Fruit fly (Drosophila melanogaster) whole organism, prepupa: ENCODE data around the gene mRpL55.

Experiments
- CG3919 ChIP-seq: fragments of 200-800 bp; sonication (Bioruptor generic); optimal IDR thresholded peaks from 3 replicates; lab custom pipeline; 2016; ENCODE audit warnings: missing biosample characterization, missing genetic modification characterization
- CG8632 ChIP-seq: fragments of 200-800 bp; sonication (Bioruptor generic); optimal IDR thresholded peaks from 3 replicates; lab custom pipeline; 2016; ENCODE audit warnings: missing biosample characterization, missing genetic modification characterization
- Eip93F ChIP-seq: fragments of 200-800 bp; sonication (Bioruptor generic); optimal IDR thresholded peaks from 2 replicates; lab custom pipeline; 2016; ENCODE audit warnings: missing biosample characterization, mild to moderate bottlenecking, missing genetic modification characterization
- Gug ChIP-seq: fragments of 200-800 bp; sonication (Bioruptor generic); IDR thresholded peaks from 2 replicates; pipeline ENCODE4 v1.3.6; 2022; ENCODE audit warnings: missing biosample characterization, missing genetic modification characterization
- Hr39 ChIP-seq: fragments of 200-800 bp; sonication (Bioruptor generic); optimal IDR thresholded peaks from 2 replicates; lab custom pipeline; 2016; ENCODE audit warnings: missing biosample characterization, missing genetic modification characterization
- cyc ChIP-seq: fragments of 200-800 bp; sonication (Bioruptor generic); optimal IDR thresholded peaks from 3 replicates; lab custom pipeline; 2016; ENCODE audit warnings: missing biosample characterization, missing genetic modification characterization
- spab ChIP-seq: fragments of 200-800 bp; sonication (Bioruptor generic); optimal IDR thresholded peaks from 2 replicates; lab custom pipeline; 2017; ENCODE audit warnings: missing biosample characterization, mild to moderate bottlenecking, missing genetic modification characterization, missing genetic modification reagents

DNA sequence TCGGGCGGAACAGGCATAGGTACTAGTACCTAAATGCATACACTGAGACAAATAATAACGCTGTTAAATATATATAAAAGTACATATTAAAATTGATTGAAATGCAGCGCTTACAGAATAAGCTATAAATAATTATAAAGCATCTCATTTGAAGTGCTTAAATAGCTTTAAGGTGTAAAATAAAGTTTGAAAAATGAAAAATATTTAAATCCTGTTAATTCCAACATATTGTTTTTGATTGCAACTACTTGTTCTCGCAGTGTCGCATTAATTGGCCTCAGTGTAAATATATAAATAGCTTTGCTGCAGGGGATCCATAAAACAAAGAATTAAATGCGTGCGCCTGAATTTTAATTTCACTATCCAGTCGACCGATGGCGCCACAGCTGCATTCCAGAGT lies 36.3 kb downstream of the mRpL55 start:
- TF ChIP-seq spab (GFP tag; lab: Kevin White, UChicago) (no peak), CG8632 (GFP tag; lab: Kevin White, UChicago) (no peak), CG3919 (GFP tag; lab: Kevin White, UChicago) (no peak), cyc (GFP tag; lab: Kevin White, UChicago) (no peak), Eip93F (GFP tag; lab: Kevin White, UChicago) (no peak), Hr39 (GFP tag; lab: Kevin White, UChicago) (no peak), Gug (GFP tag; lab: Robert Waterston, UW) (no peak)
